Worm (Caenorhabditis elegans) whole organism, L3 larva: ENCODE measurements around the gene moc-5.

Experiments used
- R02D3.7 ChIP-seq: fragments of 150-350 bp; optimal IDR thresholded peaks from 2 replicates; lab custom pipeline; 2014; ENCODE audit warnings: missing biosample characterization, missing genetic modification characterization
- ZK546.5 ChIP-seq: sonication (generic microtip); optimal IDR thresholded peaks from 2 replicates; lab custom pipeline; 2017; ENCODE audit warnings: missing biosample characterization, missing genetic modification characterization
- aly-2 ChIP-seq: fragments of 150-350 bp; optimal IDR thresholded peaks from 2 replicates; lab custom pipeline; 2014; ENCODE audit warnings: missing biosample characterization, missing genetic modification characterization
- ama-1 ChIP-seq: fragments of 150-350 bp; optimal IDR thresholded peaks from 2 replicates; lab custom pipeline; 2018
- ceh-16 ChIP-seq: sonication (generic microtip); optimal IDR thresholded peaks from 2 replicates; lab custom pipeline; 2017; ENCODE audit warnings: missing biosample characterization, missing genetic modification characterization
- ceh-28 ChIP-seq: fragments of 150-350 bp; optimal IDR thresholded peaks from 2 replicates; lab custom pipeline; 2014; ENCODE audit warnings: missing biosample characterization, missing genetic modification reagents, missing genetic modification characterization
- ceh-82 ChIP-seq: fragments of 150-350 bp; optimal IDR thresholded peaks from 2 replicates; lab custom pipeline; 2014; ENCODE audit warnings: missing biosample characterization, missing genetic modification characterization
- ceh-9 ChIP-seq: sonication (generic microtip); optimal IDR thresholded peaks from 2 replicates; lab custom pipeline; 2018; ENCODE audit warnings: missing biosample characterization, missing genetic modification characterization
- daf-12 ChIP-seq: fragments of 150-350 bp; optimal IDR thresholded peaks from 2 replicates; lab custom pipeline; 2014; ENCODE audit warnings: missing biosample characterization, missing genetic modification reagents, missing genetic modification characterization
- egl-27 ChIP-seq: sonication (generic microtip); optimal IDR thresholded peaks from 4 replicates; lab custom pipeline; 2017; ENCODE audit warnings: missing biosample characterization, missing genetic modification reagents, missing genetic modification characterization
- egl-5 ChIP-seq: fragments of 150-350 bp; optimal IDR thresholded peaks from 2 replicates; lab custom pipeline; 2017; ENCODE audit warnings: missing biosample characterization, missing genetic modification reagents, missing genetic modification characterization, inconsistent platforms
- elt-1 ChIP-seq: fragments of 150-350 bp; optimal IDR thresholded peaks from 2 replicates; lab custom pipeline; 2014; ENCODE audit warnings: missing biosample characterization, missing genetic modification characterization
- elt-2 ChIP-seq: sonication (generic microtip); optimal IDR thresholded peaks from 2 replicates; lab custom pipeline; 2016; ENCODE audit warnings: missing genetic modification reagents, mild to moderate bottlenecking, missing genetic modification characterization, missing compliant biosample characterization
- elt-3 ChIP-seq, 3 experiments: fragments of 150-350 bp in 1 of 3; sonication (generic microtip) in 2 of 3; optimal IDR thresholded peaks; 2 replicates in 2 of 3; 4 replicates in 1 of 3; lab custom pipeline; 2014 to 2017; ENCODE audit warnings: missing biosample characterization in 3 of 3, missing genetic modification characterization in 3 of 3
- eor-1 ChIP-seq, 2 experiments: fragments of 150-350 bp; optimal IDR thresholded peaks; 2 replicates each; lab custom pipeline; 2014 to 2018; ENCODE audit warnings: missing biosample characterization in 2 of 2, missing genetic modification characterization in 2 of 2
- fkh-10 ChIP-seq: sonication (generic microtip); optimal IDR thresholded peaks from 2 replicates; lab custom pipeline; 2017; ENCODE audit warnings: missing biosample characterization, missing genetic modification reagents, missing genetic modification characterization
- fkh-2 ChIP-seq: fragments of 150-350 bp; optimal IDR thresholded peaks from 2 replicates; lab custom pipeline; 2014; ENCODE audit warnings: missing biosample characterization, missing genetic modification reagents, missing genetic modification characterization
- fos-1 ChIP-seq: fragments of 150-350 bp; optimal IDR thresholded peaks from 2 replicates; lab custom pipeline; 2014; ENCODE audit warnings: missing biosample characterization, missing genetic modification characterization
- hmg-11 ChIP-seq: sonication (generic microtip); optimal IDR thresholded peaks from 2 replicates; lab custom pipeline; 2016; ENCODE audit warnings: missing genetic modification characterization, missing compliant biosample characterization
- jun-1 ChIP-seq: fragments of 150-350 bp; optimal IDR thresholded peaks from 2 replicates; lab custom pipeline; 2014; ENCODE audit warnings: missing biosample characterization, missing genetic modification reagents, missing genetic modification characterization
- lin-15B ChIP-seq: fragments of 150-350 bp; optimal IDR thresholded peaks from 2 replicates; lab custom pipeline; 2014; ENCODE audit warnings: missing biosample characterization, missing genetic modification characterization
- lin-39 ChIP-seq: fragments of 150-350 bp; optimal IDR thresholded peaks from 2 replicates; lab custom pipeline; 2018; ENCODE audit warnings: missing biosample characterization, missing genetic modification reagents, missing genetic modification characterization
- lsy-12 ChIP-seq: sonication (generic microtip); optimal IDR thresholded peaks from 2 replicates; lab custom pipeline; 2016; ENCODE audit warnings: mild to moderate bottlenecking, missing genetic modification characterization, missing compliant biosample characterization
- mdl-1 ChIP-seq: fragments of 150-350 bp; optimal IDR thresholded peaks from 2 replicates; lab custom pipeline; 2014; ENCODE audit warnings: missing biosample characterization, missing genetic modification characterization
- mml-1 ChIP-seq: fragments of 150-350 bp; sonication (generic microtip); optimal IDR thresholded peaks from 3 replicates; lab custom pipeline; 2014; ENCODE audit warnings: missing biosample characterization, missing genetic modification characterization
- nfya-1 ChIP-seq: sonication (generic microtip); optimal IDR thresholded peaks from 2 replicates; lab custom pipeline; 2017; ENCODE audit warnings: missing genetic modification characterization, mild to moderate bottlenecking, missing compliant biosample characterization, antibody characterized with exemption, moderate library complexity; ENCODE audit not compliant: insufficient read depth
- nhr-11 ChIP-seq: fragments of 150-350 bp; optimal IDR thresholded peaks from 2 replicates; lab custom pipeline; 2014; ENCODE audit warnings: missing biosample characterization, missing genetic modification characterization
- nhr-12 ChIP-seq: fragments of 150-350 bp; optimal IDR thresholded peaks from 2 replicates; lab custom pipeline; 2014; ENCODE audit warnings: missing biosample characterization, missing genetic modification characterization
- nhr-23 ChIP-seq: fragments of 150-350 bp; optimal IDR thresholded peaks from 2 replicates; lab custom pipeline; 2014; ENCODE audit warnings: missing biosample characterization, missing genetic modification reagents, missing genetic modification characterization
- nhr-237 ChIP-seq: fragments of 150-350 bp; optimal IDR thresholded peaks from 2 replicates; lab custom pipeline; 2014; ENCODE audit warnings: missing biosample characterization, missing genetic modification characterization
- nhr-25 ChIP-seq: sonication (generic microtip); optimal IDR thresholded peaks from 2 replicates; lab custom pipeline; 2017; ENCODE audit warnings: missing biosample characterization, missing genetic modification characterization
- nhr-28 ChIP-seq: fragments of 150-350 bp; optimal IDR thresholded peaks from 2 replicates; lab custom pipeline; 2014; ENCODE audit warnings: missing biosample characterization, missing genetic modification characterization
- nhr-43 ChIP-seq: sonication (generic microtip); optimal IDR thresholded peaks from 2 replicates; lab custom pipeline; 2016; ENCODE audit warnings: mild to moderate bottlenecking, missing genetic modification characterization, missing compliant biosample characterization; ENCODE audit not compliant: poor library complexity, severe bottlenecking
- nhr-67 ChIP-seq: fragments of 150-350 bp; optimal IDR thresholded peaks from 2 replicates; lab custom pipeline; 2014; ENCODE audit warnings: missing biosample characterization, missing genetic modification characterization
- nhr-76 ChIP-seq: fragments of 150-350 bp; sonication (generic microtip); optimal IDR thresholded peaks from 5 replicates; lab custom pipeline; 2014; ENCODE audit warnings: missing biosample characterization, missing genetic modification characterization
- nhr-77 ChIP-seq: fragments of 150-350 bp; optimal IDR thresholded peaks from 2 replicates; lab custom pipeline; 2014; ENCODE audit warnings: missing biosample characterization, missing genetic modification characterization
- pha-4 ChIP-seq: fragments of 150-350 bp; optimal IDR thresholded peaks from 2 replicates; lab custom pipeline; 2014; ENCODE audit warnings: missing biosample characterization, missing genetic modification reagents, missing genetic modification characterization
- pqm-1 ChIP-seq: fragments of 150-350 bp; optimal IDR thresholded peaks from 2 replicates; lab custom pipeline; 2017; ENCODE audit warnings: missing biosample characterization, missing genetic modification characterization, inconsistent platforms
- sea-2 ChIP-seq: fragments of 150-350 bp; sonication (generic microtip); optimal IDR thresholded peaks from 4 replicates; lab custom pipeline; 2014; ENCODE audit warnings: missing biosample characterization, missing genetic modification reagents, missing genetic modification characterization
- skn-1 ChIP-seq: fragments of 150-350 bp; optimal IDR thresholded peaks from 2 replicates; lab custom pipeline; 2014; ENCODE audit warnings: missing biosample characterization, missing genetic modification characterization
- snpc-4 ChIP-seq: fragments of 150-350 bp; optimal IDR thresholded peaks from 2 replicates; lab custom pipeline; 2014; ENCODE audit warnings: missing biosample characterization, missing genetic modification characterization
- tbx-2 ChIP-seq: sonication (generic microtip); optimal IDR thresholded peaks from 2 replicates; lab custom pipeline; 2016; ENCODE audit warnings: mild to moderate bottlenecking, missing genetic modification characterization, missing compliant biosample characterization
- unc-39 ChIP-seq: sonication (generic microtip); optimal IDR thresholded peaks from 4 replicates; lab custom pipeline; 2017; ENCODE audit warnings: missing biosample characterization, missing genetic modification characterization
- unc-62 ChIP-seq: fragments of 150-350 bp; sonication (generic microtip); optimal IDR thresholded peaks from 4 replicates; lab custom pipeline; 2014; ENCODE audit warnings: missing biosample characterization, missing genetic modification reagents, missing genetic modification characterization
- zag-1 ChIP-seq: fragments of 150-350 bp; optimal IDR thresholded peaks from 2 replicates; lab custom pipeline; 2014; ENCODE audit warnings: missing biosample characterization, missing genetic modification characterization
- ztf-11 ChIP-seq: fragments of 150-350 bp; optimal IDR thresholded peaks from 2 replicates; lab custom pipeline; 2014; ENCODE audit warnings: missing biosample characterization, missing genetic modification characterization
- ztf-4 ChIP-seq: fragments of 150-350 bp; optimal IDR thresholded peaks from 2 replicates; lab custom pipeline; 2014; ENCODE audit warnings: missing biosample characterization, missing genetic modification characterization

The moc-5 gene

ce11 chrX:9552404-9552803 lies 13.4 kb downstream of the moc-5 start:
- TF ChIP-seq elt-2 (tag; lab: Kevin White, UChicago): peak; percentile 21
- peak; percentile 70 for TF ChIP-seq nhr-25 (tag; lab: Kevin White, UChicago)
- no peak for TF ChIP-seq ZK546.5
- no peak for TF ChIP-seq ceh-82
- no peak for TF ChIP-seq nhr-77 (tag; lab: Kevin White, UChicago)
- TF ChIP-seq ama-1 (lab: Kevin White, UChicago): peak; percentile 48
- peak; percentile 20 for TF ChIP-seq pha-4 (tag; lab: Kevin White, UChicago)
- no peak for TF ChIP-seq aly-2 (tag; lab: Kevin White, UChicago)
- no peak for TF ChIP-seq zag-1 (tag; lab: Kevin White, UChicago)
- no peak for TF ChIP-seq jun-1 (tag; lab: Kevin White, UChicago)
- peak; percentile 38 for TF ChIP-seq egl-5 (tag; lab: Kevin White, UChicago)
- no peak for TF ChIP-seq nhr-237 (tag; lab: Kevin White, UChicago)
- TF ChIP-seq pqm-1 (tag; lab: Kevin White, UChicago): peak; percentile 25
- TF ChIP-seq nfya-1: peak; percentile 54
- TF ChIP-seq, all 47 proteins: peak for 7

- no peak for TF ChIP-seq nhr-77 (tag; lab: Kevin White, UChicago)
- no peak for TF ChIP-seq nhr-11
- TF ChIP-seq nfya-1: peak; percentile 84
- TF ChIP-seq elt-1 (tag; lab: Kevin White, UChicago): peak; percentile 33
- no peak for TF ChIP-seq nhr-12
- peak; percentile 74 for TF ChIP-seq jun-1 (tag; lab: Kevin White, UChicago)
- no peak for TF ChIP-seq ZK546.5
- TF ChIP-seq ztf-11 (tag; lab: Kevin White, UChicago): no peak
- TF ChIP-seq nhr-43 (tag; lab: Kevin White, UChicago): peak; percentile 22
- TF ChIP-seq unc-62 (GFP tag; lab: Kevin White, UChicago): peak; percentile 62
- no peak for TF ChIP-seq ztf-4 (tag; lab: Kevin White, UChicago)
- TF ChIP-seq eor-1 (tag; optimal IDR thresholded peaks at IDR 0.05; lab: Kevin White, UChicago): no peak
- no peak for TF ChIP-seq skn-1 (tag; lab: Kevin White, UChicago)
- no peak for TF ChIP-seq tbx-2 (tag; lab: Kevin White, UChicago)
- TF ChIP-seq unc-39: no peak
- TF ChIP-seq sea-2: no peak
- peak; percentile 75 for TF ChIP-seq lin-39 (tag; lab: Kevin White, UChicago)
- TF ChIP-seq fkh-2: no peak
- peak; percentile 63 for TF ChIP-seq nhr-23
- no peak for TF ChIP-seq mml-1 (tag; lab: Kevin White, UChicago)
- TF ChIP-seq ceh-16: no peak
- no peak for TF ChIP-seq nhr-28
- no peak for TF ChIP-seq zag-1 (tag; lab: Kevin White, UChicago)
- no peak for TF ChIP-seq nhr-76 (tag; lab: Kevin White, UChicago)
- TF ChIP-seq pha-4 (tag; lab: Kevin White, UChicago): peak; percentile 91
- TF ChIP-seq elt-3 (tag; optimal IDR thresholded peaks at IDR 0.05; lab: Kevin White, UChicago): no peak
- TF ChIP-seq fkh-10 (GFP tag; lab: Kevin White, UChicago): no peak
- TF ChIP-seq daf-12 (tag; lab: Kevin White, UChicago): no peak
- no peak for TF ChIP-seq fos-1 (tag; lab: Kevin White, UChicago)
- peak; percentile 34 for TF ChIP-seq ama-1 (lab: Kevin White, UChicago)
- TF ChIP-seq lsy-12 (tag; lab: Kevin White, UChicago): no peak
- peak; percentile 47 for TF ChIP-seq elt-2 (tag; lab: Kevin White, UChicago)
- TF ChIP-seq nhr-67: no peak
- peak; percentile 54 for TF ChIP-seq hmg-11 (tag; lab: Kevin White, UChicago)
- TF ChIP-seq R02D3.7 (tag; lab: Kevin White, UChicago): no peak
- TF ChIP-seq ceh-82: no peak
- peak; percentile 24 for TF ChIP-seq pqm-1 (tag; lab: Kevin White, UChicago)
- no peak for TF ChIP-seq snpc-4 (tag; lab: Kevin White, UChicago)
- no peak for TF ChIP-seq lin-15B
- TF ChIP-seq egl-5 (tag; lab: Kevin White, UChicago): peak; percentile 43
- TF ChIP-seq nhr-25 (tag; lab: Kevin White, UChicago): peak; percentile 94
- no peak for TF ChIP-seq ceh-9 (tag; lab: Kevin White, UChicago)
- no peak for TF ChIP-seq aly-2 (tag; lab: Kevin White, UChicago)
- TF ChIP-seq ceh-28 (tag; lab: Kevin White, UChicago): peak; percentile 42
- no peak for TF ChIP-seq nhr-237 (tag; lab: Kevin White, UChicago)
- TF ChIP-seq mdl-1 (tag; lab: Kevin White, UChicago): peak; percentile 57
- no peak for TF ChIP-seq egl-27 (tag; lab: Kevin White, UChicago)
Observed at ce11 chrX:9551112-9551511, 14.7 kb downstream of the moc-5 start.
